Worm (Caenorhabditis elegans): ENCODE measurements around the gene cln-3.1.

cln-3.1 gene

DNA sequence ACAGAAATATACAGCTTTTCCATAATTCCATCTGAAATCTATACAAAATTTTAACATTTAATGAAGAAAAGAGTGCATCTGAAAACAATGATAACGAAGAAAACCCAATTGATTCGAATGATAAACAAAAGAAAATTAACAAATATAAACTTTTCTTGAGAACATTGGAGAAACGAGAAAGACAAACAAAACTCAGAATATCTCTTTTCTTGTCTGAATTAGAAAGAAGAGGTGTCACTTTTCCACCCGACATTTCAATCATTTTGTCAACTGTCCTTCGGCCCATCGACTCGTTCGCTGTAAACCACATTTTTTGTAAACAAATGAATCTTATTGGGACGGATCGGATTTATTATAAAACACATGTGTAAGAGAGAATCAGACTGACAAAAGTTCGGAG, 39.5 kb downstream of the cln-3.1 start, which contains the start of gene bgal-1:
Gene bgal-1, minus strand, starts transcription at position 38 of the 400 bp plus-strand sequence.
- no peak for TF ChIP-seq mls-2 (tag; optimal IDR thresholded peaks at IDR 0.05)
- peak; percentile 84 for TF ChIP-seq unc-62 (GFP tag; optimal IDR thresholded peaks at IDR 0.05)
- no peak for TF ChIP-seq ceh-43 (GFP tag; optimal IDR thresholded peaks at IDR 0.05)
- peak; percentile 68 for TF ChIP-seq hlh-1 (tag; optimal IDR thresholded peaks at IDR 0.05)

- TF ChIP-seq ceh-43 (GFP tag; optimal IDR thresholded peaks at IDR 0.05) (no peak), nhr-2 (tag; optimal IDR thresholded peaks at IDR 0.05) (no peak), ham-2 (GFP tag; optimal IDR thresholded peaks at IDR 0.05) (no peak), lsy-2 (tag; optimal IDR thresholded peaks at IDR 0.05) (no peak), bed-3 (GFP tag; optimal IDR thresholded peaks at IDR 0.05) (no peak), hlh-1 (tag; optimal IDR thresholded peaks at IDR 0.05) (no peak), M03D4.4 (tag; optimal IDR thresholded peaks at IDR 0.05) (no peak), snpc-4 (tag; optimal IDR thresholded peaks at IDR 0.05) (no peak), sem-2 (GFP tag; optimal IDR thresholded peaks at IDR 0.05) (no peak), elt-3 (tag; optimal IDR thresholded peaks at IDR 0.05) (no peak), flh-1 (GFP tag; optimal IDR thresholded peaks at IDR 0.05) (no peak), tbx-8 (GFP tag; optimal IDR thresholded peaks at IDR 0.05) (no peak), blmp-1 (tag; optimal IDR thresholded peaks at IDR 0.05) (no peak), pha-4 (tag; optimal IDR thresholded peaks at IDR 0.05) (no peak)
Observed at ce11 chrV:11223698-11224097, 41.8 kb downstream of the cln-3.1 start.

DNA sequence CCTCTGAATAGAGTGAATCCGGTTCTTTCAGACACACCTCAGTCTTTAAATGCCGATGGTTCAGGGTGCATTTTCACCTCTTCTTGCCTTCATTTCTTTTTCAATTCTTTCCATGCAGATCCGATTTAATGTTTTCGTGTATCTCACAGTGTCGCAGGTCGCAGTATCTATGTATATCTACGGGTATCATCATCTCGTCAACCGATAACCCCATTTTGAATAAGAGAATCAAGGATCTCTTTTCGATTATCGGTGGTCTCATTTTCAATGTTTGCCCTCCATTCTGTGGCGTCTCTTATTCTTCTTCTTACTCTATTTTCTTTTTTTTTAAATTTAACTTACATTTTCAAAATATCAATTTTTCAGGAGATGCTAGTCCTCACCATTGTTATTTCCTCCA, 44.5 kb downstream of the cln-3.1 start, which contains the start of gene T19B10.2:
Gene T19B10.2, plus strand, starts transcription at position 367 of the 400 bp plus-strand sequence.
- no peak for TF ChIP-seq unc-39 (tag; optimal IDR thresholded peaks at IDR 0.05)
- no peak for TF ChIP-seq hlh-1 (tag; optimal IDR thresholded peaks at IDR 0.05)
- TF ChIP-seq tbx-8 (GFP tag; optimal IDR thresholded peaks at IDR 0.05) = no peak
- TF ChIP-seq ztf-11 (tag; optimal IDR thresholded peaks at IDR 0.05) = no peak
- TF ChIP-seq elt-1 (tag; optimal IDR thresholded peaks at IDR 0.05; ENCODE audit: borderline replicate concordance, insufficient read depth) = peak; percentile 83

ce11 chrV:11220415-11220814, 45.0 kb downstream of the cln-3.1 start:
- TF ChIP-seq mls-2 (tag; optimal IDR thresholded peaks at IDR 0.05) (no peak), zip-8 (tag; optimal IDR thresholded peaks at IDR 0.05) (no peak), cnd-1 (tag; optimal IDR thresholded peaks at IDR 0.05) (no peak), sem-2 (GFP tag; optimal IDR thresholded peaks at IDR 0.05) (no peak), drap-1 (GFP tag; optimal IDR thresholded peaks at IDR 0.05) (no peak), hlh-1 (tag; optimal IDR thresholded peaks at IDR 0.05) (no peak), ces-1 (GFP tag; optimal IDR thresholded peaks at IDR 0.05) (no peak), lin-32 (GFP tag; optimal IDR thresholded peaks at IDR 0.05) (no peak), lsy-2 (tag; optimal IDR thresholded peaks at IDR 0.05) (no peak), M03D4.4 (tag; optimal IDR thresholded peaks at IDR 0.05) (no peak), mep-1 (tag; optimal IDR thresholded peaks at IDR 0.05) (no peak), nhr-2 (tag; optimal IDR thresholded peaks at IDR 0.05) (no peak), snpc-4 (tag; optimal IDR thresholded peaks at IDR 0.05) (no peak), tbx-8 (GFP tag; optimal IDR thresholded peaks at IDR 0.05) (no peak), elt-1 (tag; optimal IDR thresholded peaks at IDR 0.05; ENCODE audit: borderline replicate concordance, insufficient read depth) (no peak), ztf-11 (tag; optimal IDR thresholded peaks at IDR 0.05) (no peak), unc-120 (tag; optimal IDR thresholded peaks at IDR 0.05; ENCODE audit: poor library complexity, severe bottlenecking) (no peak), sptf-1 (tag; optimal IDR thresholded peaks at IDR 0.05) (no peak)

DNA sequence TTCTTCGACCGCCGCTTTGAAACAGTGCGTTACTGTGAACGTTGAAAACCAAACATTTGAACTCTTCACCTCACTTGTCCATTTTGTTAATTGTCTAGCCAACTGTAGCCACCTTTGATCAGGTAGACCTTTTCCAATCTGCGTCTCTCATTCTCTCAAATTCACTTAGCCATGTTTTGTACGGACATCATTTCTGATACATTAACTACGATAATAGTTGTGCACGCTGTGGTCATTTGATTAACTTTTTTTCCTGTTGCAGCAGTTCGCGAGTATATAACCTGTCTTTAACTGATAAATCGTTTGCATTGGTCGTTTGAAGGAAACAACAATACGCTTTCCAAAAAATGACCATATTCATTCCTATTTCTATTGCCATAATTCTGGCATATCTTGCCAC, 48.1 kb downstream of the cln-3.1 start, which contains the start of gene cyp-29A2:
Gene cyp-29A2, plus strand, starts transcription at position 190 of the 400 bp plus-strand sequence.
- no peak for TF ChIP-seq ztf-11 (tag; optimal IDR thresholded peaks at IDR 0.05)
- no peak for TF ChIP-seq unc-39 (tag; optimal IDR thresholded peaks at IDR 0.05)
- no peak for TF ChIP-seq snpc-4 (tag; optimal IDR thresholded peaks at IDR 0.05)
- TF ChIP-seq nhr-12 (tag; optimal IDR thresholded peaks at IDR 0.05) = no peak
- no peak for TF ChIP-seq bed-3 (GFP tag; optimal IDR thresholded peaks at IDR 0.05)

ce11 chrV:11216137-11216536, 49.3 kb downstream of the cln-3.1 start:
- no peak for TF ChIP-seq ces-1 (GFP tag; optimal IDR thresholded peaks at IDR 0.05)
- TF ChIP-seq blmp-1 (tag; optimal IDR thresholded peaks at IDR 0.05) = no peak
- TF ChIP-seq ham-2 (GFP tag; optimal IDR thresholded peaks at IDR 0.05) = no peak
- TF ChIP-seq drap-1 (GFP tag; optimal IDR thresholded peaks at IDR 0.05) = no peak
- no peak for TF ChIP-seq mls-2 (tag; optimal IDR thresholded peaks at IDR 0.05)
- no peak for TF ChIP-seq mep-1 (tag; optimal IDR thresholded peaks at IDR 0.05)
- no peak for TF ChIP-seq elt-1 (tag; optimal IDR thresholded peaks at IDR 0.05; ENCODE audit: borderline replicate concordance, insufficient read depth)
- no peak for TF ChIP-seq ceh-39 (tag; optimal IDR thresholded peaks at IDR 0.05)
- no peak for TF ChIP-seq lin-32 (GFP tag; optimal IDR thresholded peaks at IDR 0.05)
- no peak for TF ChIP-seq mab-5 (tag; optimal IDR thresholded peaks at IDR 0.05)
- no peak for TF ChIP-seq tbx-8 (GFP tag; optimal IDR thresholded peaks at IDR 0.05)
